Worm (Caenorhabditis elegans): ENCODE measurements around the gene F15D4.4.
A peak's percentile ranks its signal among the peaks of the same experiment; 100 is the strongest.

Gene F15D4.4

DNA sequence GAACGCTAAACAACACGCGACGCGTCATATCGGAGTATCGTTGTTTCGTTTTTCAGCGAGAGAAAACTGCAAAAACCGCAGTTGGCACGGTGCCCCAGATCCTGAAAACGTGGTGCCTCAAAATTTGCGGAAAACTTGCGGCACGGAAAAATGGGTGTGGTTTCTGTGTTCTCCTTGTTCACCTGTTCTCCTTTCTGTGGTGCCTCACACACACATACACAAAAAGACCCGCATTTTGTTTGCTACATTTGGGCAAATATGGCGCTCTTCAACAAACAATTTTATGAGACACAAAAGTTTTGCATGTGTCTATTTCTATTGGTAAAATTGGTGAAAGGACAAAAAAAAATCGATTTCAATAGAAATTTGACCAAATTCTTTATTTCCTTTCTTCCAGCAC, 44.1 kb downstream of the F15D4.4 start:
- TF ChIP-seq nhr-12 (tag; optimal IDR thresholded peaks at IDR 0.05) (no peak), mab-5 (tag; optimal IDR thresholded peaks at IDR 0.05) (no peak), lin-32 (GFP tag; optimal IDR thresholded peaks at IDR 0.05) (no peak), ceh-43 (GFP tag; optimal IDR thresholded peaks at IDR 0.05) (no peak), ztf-11 (tag; optimal IDR thresholded peaks at IDR 0.05) (no peak), sem-2 (GFP tag; optimal IDR thresholded peaks at IDR 0.05) (no peak), unc-120 (tag; optimal IDR thresholded peaks at IDR 0.05; ENCODE audit: poor library complexity, severe bottlenecking) (no peak), sptf-1 (tag; optimal IDR thresholded peaks at IDR 0.05) (no peak), mep-1 (tag; optimal IDR thresholded peaks at IDR 0.05) (no peak), nhr-2 (tag; optimal IDR thresholded peaks at IDR 0.05) (no peak), cnd-1 (tag; optimal IDR thresholded peaks at IDR 0.05) (no peak), ces-1 (GFP tag; optimal IDR thresholded peaks at IDR 0.05) (no peak)

DNA sequence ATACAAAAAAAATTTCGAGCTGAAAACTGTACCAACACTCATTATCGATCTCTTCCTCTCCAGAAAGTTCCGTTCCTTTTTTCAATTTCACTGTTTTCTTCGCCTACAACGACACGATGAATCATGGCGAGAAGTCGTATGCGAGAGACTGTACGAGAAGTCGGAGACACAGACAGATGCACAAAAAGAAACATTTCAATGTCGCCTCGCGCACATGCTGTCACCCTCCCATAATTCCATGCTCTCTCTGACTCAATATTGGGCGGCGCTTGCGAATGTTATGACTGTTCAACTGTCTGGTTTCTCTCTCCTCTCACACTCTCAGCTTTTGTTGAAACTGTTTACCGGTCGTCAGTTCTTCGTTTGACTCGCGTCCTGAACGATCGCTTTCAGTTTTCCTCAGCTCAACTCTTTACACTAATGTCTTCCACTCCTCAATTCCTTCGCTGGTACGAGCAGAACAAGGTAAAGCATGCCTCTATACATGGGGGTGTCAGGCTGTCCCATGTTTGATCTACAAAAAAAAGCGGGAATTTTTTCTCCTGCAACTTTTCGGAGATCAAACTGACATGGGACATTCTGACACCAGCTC, 46.1 kb downstream of the F15D4.4 start:
- TF ChIP-seq ham-2 (GFP tag; optimal IDR thresholded peaks at IDR 0.05) (no peak), nhr-237 (tag; optimal IDR thresholded peaks at IDR 0.05) (no peak), elt-3 (tag; optimal IDR thresholded peaks at IDR 0.05) (no peak), elt-1 (tag; optimal IDR thresholded peaks at IDR 0.05; ENCODE audit: borderline replicate concordance, insufficient read depth) (no peak), ztf-11 (tag; optimal IDR thresholded peaks at IDR 0.05) (no peak), ceh-43 (GFP tag; optimal IDR thresholded peaks at IDR 0.05) (no peak), zip-8 (tag; optimal IDR thresholded peaks at IDR 0.05) (no peak), ces-1 (GFP tag; optimal IDR thresholded peaks at IDR 0.05) (peak; percentile 9), cnd-1 (tag; optimal IDR thresholded peaks at IDR 0.05) (no peak), lin-13 (tag; optimal IDR thresholded peaks at IDR 0.05) (no peak), pha-4 (tag; optimal IDR thresholded peaks at IDR 0.05) (peak; percentile 51)

DNA sequence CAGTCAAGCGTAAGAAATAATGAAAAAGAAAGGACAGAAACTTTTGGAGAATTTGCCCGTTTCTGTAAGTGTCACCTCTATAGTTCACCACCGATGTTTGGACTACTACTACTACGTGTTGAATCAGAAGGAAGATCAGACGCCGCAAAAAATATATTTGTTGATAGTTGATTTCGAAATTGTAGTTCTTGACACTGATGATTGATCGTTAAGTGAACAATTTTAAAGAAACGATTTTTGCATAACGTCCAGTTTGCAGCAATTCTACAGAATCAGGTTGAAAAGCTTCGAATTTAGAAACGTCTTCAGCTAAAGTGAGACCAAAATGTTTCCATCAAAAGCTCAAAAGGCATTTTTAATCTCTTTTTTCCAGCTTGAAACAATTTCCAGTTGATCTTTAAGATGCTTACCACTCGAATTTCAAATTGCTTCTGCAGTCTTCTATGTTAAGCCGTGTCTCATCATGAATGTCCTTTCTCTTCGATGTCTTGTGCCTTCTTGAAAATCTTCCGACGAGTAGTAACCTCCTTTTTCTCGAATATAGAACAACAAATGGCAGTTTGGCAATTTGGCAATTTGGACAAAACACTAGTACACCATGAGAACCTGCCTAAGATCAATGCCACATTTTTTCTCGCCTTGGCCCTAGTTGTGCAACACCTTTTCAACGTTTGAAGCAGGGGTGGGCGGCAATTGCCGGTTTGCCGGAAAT, 47.1 kb downstream of the F15D4.4 start:
- no peak for TF ChIP-seq nhr-2 (tag; optimal IDR thresholded peaks at IDR 0.05)
- no peak for TF ChIP-seq unc-62 (GFP tag; optimal IDR thresholded peaks at IDR 0.05)
- TF ChIP-seq nhr-76 (tag; optimal IDR thresholded peaks at IDR 0.05), result no peak
- no peak for TF ChIP-seq nhr-12 (tag; optimal IDR thresholded peaks at IDR 0.05)
- no peak for TF ChIP-seq ces-1 (GFP tag; optimal IDR thresholded peaks at IDR 0.05)
- no peak for TF ChIP-seq mab-5 (tag; optimal IDR thresholded peaks at IDR 0.05)
- TF ChIP-seq snpc-4 (tag; optimal IDR thresholded peaks at IDR 0.05), result no peak
- TF ChIP-seq ham-2 (GFP tag; optimal IDR thresholded peaks at IDR 0.05), result no peak
- TF ChIP-seq tbx-8 (GFP tag; optimal IDR thresholded peaks at IDR 0.05), result no peak
- no peak for TF ChIP-seq pha-4 (tag; optimal IDR thresholded peaks at IDR 0.05)
- TF ChIP-seq unc-39 (tag; optimal IDR thresholded peaks at IDR 0.05), result no peak
- TF ChIP-seq ceh-39 (tag; optimal IDR thresholded peaks at IDR 0.05), result no peak
- no peak for TF ChIP-seq elt-1 (tag; optimal IDR thresholded peaks at IDR 0.05; ENCODE audit: borderline replicate concordance, insufficient read depth)
- TF ChIP-seq bed-3 (GFP tag; optimal IDR thresholded peaks at IDR 0.05), result no peak
- TF ChIP-seq ceh-43 (GFP tag; optimal IDR thresholded peaks at IDR 0.05), result no peak
- TF ChIP-seq zip-8 (tag; optimal IDR thresholded peaks at IDR 0.05), result no peak
- no peak for TF ChIP-seq ztf-11 (tag; optimal IDR thresholded peaks at IDR 0.05)
- TF ChIP-seq lin-13 (tag; optimal IDR thresholded peaks at IDR 0.05), result no peak
- no peak for TF ChIP-seq mep-1 (tag; optimal IDR thresholded peaks at IDR 0.05)

DNA sequence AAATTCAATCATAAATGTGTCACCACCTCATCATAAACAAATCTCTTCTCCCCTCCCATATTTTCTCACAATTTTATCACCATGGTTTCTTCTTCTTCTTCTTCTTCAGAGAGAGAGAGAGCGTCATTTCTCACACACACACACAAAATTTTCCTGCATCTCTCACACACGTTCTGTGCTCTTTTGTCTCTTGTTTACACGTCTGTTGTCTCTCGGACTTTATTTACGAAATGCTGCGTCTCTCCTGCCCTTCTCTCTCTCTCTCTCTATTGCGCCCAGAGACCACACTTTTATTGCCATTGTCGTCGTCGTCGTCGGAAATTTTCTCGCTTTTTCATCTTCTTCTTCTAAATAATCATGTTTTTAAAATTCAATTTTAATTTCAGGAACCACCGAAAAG, 47.8 kb downstream of the F15D4.4 start, which contains the start of gene lec-1:
Gene lec-1, plus strand, starts transcription at position 387 of the 400 bp plus-strand sequence.
- TF ChIP-seq nhr-237 (tag; optimal IDR thresholded peaks at IDR 0.05) (peak; percentile 36), hlh-1 (tag; optimal IDR thresholded peaks at IDR 0.05) (peak; percentile 69), nhr-2 (tag; optimal IDR thresholded peaks at IDR 0.05) (no peak), ces-1 (GFP tag; optimal IDR thresholded peaks at IDR 0.05) (peak; percentile 76), ztf-11 (tag; optimal IDR thresholded peaks at IDR 0.05) (no peak), unc-120 (tag; optimal IDR thresholded peaks at IDR 0.05; ENCODE audit: poor library complexity, severe bottlenecking) (peak; percentile 68), M03D4.4 (tag; optimal IDR thresholded peaks at IDR 0.05) (no peak), pha-4 (tag; optimal IDR thresholded peaks at IDR 0.05) (peak; percentile 96), mep-1 (tag; optimal IDR thresholded peaks at IDR 0.05) (peak; percentile 50), unc-62 (GFP tag; optimal IDR thresholded peaks at IDR 0.05) (peak; percentile 89)

DNA sequence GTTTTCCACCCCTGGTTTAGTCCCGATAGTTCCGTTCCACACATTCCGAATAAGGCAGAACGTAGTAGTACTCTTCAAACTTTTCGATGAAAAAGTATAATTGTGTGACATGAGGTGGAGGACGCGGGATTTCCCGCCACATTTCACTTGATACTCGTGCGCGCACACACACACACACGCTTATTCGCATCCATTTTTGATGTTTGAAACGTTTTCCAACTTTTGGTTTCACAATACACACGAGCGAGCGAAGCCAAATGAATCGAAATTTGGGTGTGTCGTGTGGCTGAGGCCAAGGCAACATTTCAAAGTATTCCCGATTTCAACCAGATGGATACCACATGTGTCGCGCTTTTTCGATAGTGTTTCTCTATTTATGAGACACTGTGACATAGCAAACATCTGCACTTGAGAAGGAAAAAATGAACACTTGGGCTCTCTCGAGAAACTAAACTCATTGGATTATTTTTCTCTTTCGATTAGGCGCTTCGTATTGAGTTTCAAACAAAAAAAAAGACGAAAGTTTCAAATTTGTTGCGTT, 49.3 kb downstream of the F15D4.4 start:
- TF ChIP-seq zip-8 (tag; optimal IDR thresholded peaks at IDR 0.05), result no peak
- TF ChIP-seq mab-5 (tag; optimal IDR thresholded peaks at IDR 0.05), result no peak
- no peak for TF ChIP-seq snpc-4 (tag; optimal IDR thresholded peaks at IDR 0.05)
